Worm (Caenorhabditis elegans): ENCODE results near the gene try-1.

- TF ChIP-seq ama-1 (optimal IDR thresholded peaks at IDR 0.05): no peak
- TF ChIP-seq C38D4.7 (GFP tag; optimal IDR thresholded peaks at IDR 0.05): no peak
- TF ChIP-seq K02D7.2 (tag; optimal IDR thresholded peaks at IDR 0.05): no peak
- TF ChIP-seq F13H6.1 (tag; optimal IDR thresholded peaks at IDR 0.05): no peak
- no peak for TF ChIP-seq sox-4 (tag; optimal IDR thresholded peaks at IDR 0.05)
- no peak for TF ChIP-seq pha-4 (tag; optimal IDR thresholded peaks at IDR 0.05)
Measured at ce11 chrII:4968863-4969262, 19.5 kb upstream of the try-1 start, which contains the start of gene shc-2.
